Worm (Caenorhabditis elegans): ENCODE measurements around the gene F13C5.1.

DNA sequence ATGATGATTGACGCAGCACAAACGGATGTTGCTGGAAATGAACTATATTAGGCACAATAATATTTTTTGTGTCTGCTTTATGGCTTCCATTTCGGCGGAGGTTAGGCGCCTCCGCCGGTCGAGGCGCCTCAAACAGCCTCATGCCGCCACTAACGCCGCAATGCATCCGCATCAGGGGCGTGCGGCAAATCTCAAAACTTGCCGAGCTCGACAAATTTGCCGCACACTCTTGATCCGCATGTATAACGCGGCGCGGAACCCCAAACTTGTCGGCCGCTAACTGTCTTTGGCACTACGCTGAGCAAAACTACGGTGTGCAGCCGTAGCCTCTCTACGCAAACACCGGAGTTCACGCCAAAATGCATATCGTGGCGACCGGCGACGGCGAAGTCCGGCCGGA, 20.2 kb upstream of the F13C5.1 start:
- TF ChIP-seq nhr-12 (tag; optimal IDR thresholded peaks at IDR 0.05) (no peak), blmp-1 (tag; optimal IDR thresholded peaks at IDR 0.05) (no peak), bed-3 (GFP tag; optimal IDR thresholded peaks at IDR 0.05) (no peak), elt-1 (tag; optimal IDR thresholded peaks at IDR 0.05; ENCODE audit: borderline replicate concordance, insufficient read depth) (no peak), nhr-76 (tag; optimal IDR thresholded peaks at IDR 0.05) (no peak), mab-5 (tag; optimal IDR thresholded peaks at IDR 0.05) (no peak)

Measured in whole organism, mixed stage, embryonic.